Worm (Caenorhabditis elegans) whole organism, L3 larva: Measurements from ENCODE around the gene fbxa-165.
A peak's percentile ranks its signal among the peaks of the same experiment; 100 is the strongest.

Experiments used
- ama-1 ChIP-seq: fragments of 150-350 bp; optimal IDR thresholded peaks from 2 replicates; lab custom pipeline; 2018
- ceh-28 ChIP-seq: fragments of 150-350 bp; optimal IDR thresholded peaks from 2 replicates; lab custom pipeline; 2014; ENCODE audit warnings: missing biosample characterization, missing genetic modification reagents, missing genetic modification characterization
- ceh-82 ChIP-seq: fragments of 150-350 bp; optimal IDR thresholded peaks from 2 replicates; lab custom pipeline; 2014; ENCODE audit warnings: missing biosample characterization, missing genetic modification characterization
- daf-12 ChIP-seq: fragments of 150-350 bp; optimal IDR thresholded peaks from 2 replicates; lab custom pipeline; 2014; ENCODE audit warnings: missing biosample characterization, missing genetic modification reagents, missing genetic modification characterization
- elt-2 ChIP-seq: sonication (generic microtip); optimal IDR thresholded peaks from 2 replicates; lab custom pipeline; 2016; ENCODE audit warnings: missing genetic modification reagents, mild to moderate bottlenecking, missing genetic modification characterization, missing compliant biosample characterization
- elt-3 ChIP-seq, 3 experiments: fragments of 150-350 bp in 1 of 3; sonication (generic microtip) in 2 of 3; optimal IDR thresholded peaks; 2 replicates in 2 of 3; 4 replicates in 1 of 3; lab custom pipeline; 2014 to 2017; ENCODE audit warnings: missing biosample characterization in 3 of 3, missing genetic modification characterization in 3 of 3
- fkh-10 ChIP-seq: sonication (generic microtip); optimal IDR thresholded peaks from 2 replicates; lab custom pipeline; 2017; ENCODE audit warnings: missing biosample characterization, missing genetic modification reagents, missing genetic modification characterization
- fos-1 ChIP-seq: fragments of 150-350 bp; optimal IDR thresholded peaks from 2 replicates; lab custom pipeline; 2014; ENCODE audit warnings: missing biosample characterization, missing genetic modification characterization
- jun-1 ChIP-seq: fragments of 150-350 bp; optimal IDR thresholded peaks from 2 replicates; lab custom pipeline; 2014; ENCODE audit warnings: missing biosample characterization, missing genetic modification reagents, missing genetic modification characterization
- lin-15B ChIP-seq: fragments of 150-350 bp; optimal IDR thresholded peaks from 2 replicates; lab custom pipeline; 2014; ENCODE audit warnings: missing biosample characterization, missing genetic modification characterization
- lin-39 ChIP-seq: fragments of 150-350 bp; optimal IDR thresholded peaks from 2 replicates; lab custom pipeline; 2018; ENCODE audit warnings: missing biosample characterization, missing genetic modification reagents, missing genetic modification characterization
- lsy-12 ChIP-seq: sonication (generic microtip); optimal IDR thresholded peaks from 2 replicates; lab custom pipeline; 2016; ENCODE audit warnings: mild to moderate bottlenecking, missing genetic modification characterization, missing compliant biosample characterization
- mml-1 ChIP-seq: fragments of 150-350 bp; sonication (generic microtip); optimal IDR thresholded peaks from 3 replicates; lab custom pipeline; 2014; ENCODE audit warnings: missing biosample characterization, missing genetic modification characterization
- nfya-1 ChIP-seq: sonication (generic microtip); optimal IDR thresholded peaks from 2 replicates; lab custom pipeline; 2017; ENCODE audit warnings: missing genetic modification characterization, mild to moderate bottlenecking, missing compliant biosample characterization, antibody characterized with exemption, moderate library complexity; ENCODE audit not compliant: insufficient read depth
- nhr-11 ChIP-seq: fragments of 150-350 bp; optimal IDR thresholded peaks from 2 replicates; lab custom pipeline; 2014; ENCODE audit warnings: missing biosample characterization, missing genetic modification characterization
- nhr-12 ChIP-seq: fragments of 150-350 bp; optimal IDR thresholded peaks from 2 replicates; lab custom pipeline; 2014; ENCODE audit warnings: missing biosample characterization, missing genetic modification characterization
- nhr-23 ChIP-seq: fragments of 150-350 bp; optimal IDR thresholded peaks from 2 replicates; lab custom pipeline; 2014; ENCODE audit warnings: missing biosample characterization, missing genetic modification reagents, missing genetic modification characterization
- nhr-237 ChIP-seq: fragments of 150-350 bp; optimal IDR thresholded peaks from 2 replicates; lab custom pipeline; 2014; ENCODE audit warnings: missing biosample characterization, missing genetic modification characterization
- nhr-28 ChIP-seq: fragments of 150-350 bp; optimal IDR thresholded peaks from 2 replicates; lab custom pipeline; 2014; ENCODE audit warnings: missing biosample characterization, missing genetic modification characterization
- nhr-43 ChIP-seq: sonication (generic microtip); optimal IDR thresholded peaks from 2 replicates; lab custom pipeline; 2016; ENCODE audit warnings: mild to moderate bottlenecking, missing genetic modification characterization, missing compliant biosample characterization; ENCODE audit not compliant: poor library complexity, severe bottlenecking
- nhr-67 ChIP-seq: fragments of 150-350 bp; optimal IDR thresholded peaks from 2 replicates; lab custom pipeline; 2014; ENCODE audit warnings: missing biosample characterization, missing genetic modification characterization
- nhr-77 ChIP-seq: fragments of 150-350 bp; optimal IDR thresholded peaks from 2 replicates; lab custom pipeline; 2014; ENCODE audit warnings: missing biosample characterization, missing genetic modification characterization
- pqm-1 ChIP-seq: fragments of 150-350 bp; optimal IDR thresholded peaks from 2 replicates; lab custom pipeline; 2017; ENCODE audit warnings: missing biosample characterization, missing genetic modification characterization, inconsistent platforms
- sea-2 ChIP-seq: fragments of 150-350 bp; sonication (generic microtip); optimal IDR thresholded peaks from 4 replicates; lab custom pipeline; 2014; ENCODE audit warnings: missing biosample characterization, missing genetic modification reagents, missing genetic modification characterization
- skn-1 ChIP-seq: fragments of 150-350 bp; optimal IDR thresholded peaks from 2 replicates; lab custom pipeline; 2014; ENCODE audit warnings: missing biosample characterization, missing genetic modification characterization
- snpc-4 ChIP-seq: fragments of 150-350 bp; optimal IDR thresholded peaks from 2 replicates; lab custom pipeline; 2014; ENCODE audit warnings: missing biosample characterization, missing genetic modification characterization
- tbx-2 ChIP-seq: sonication (generic microtip); optimal IDR thresholded peaks from 2 replicates; lab custom pipeline; 2016; ENCODE audit warnings: mild to moderate bottlenecking, missing genetic modification characterization, missing compliant biosample characterization
- unc-62 ChIP-seq: fragments of 150-350 bp; sonication (generic microtip); optimal IDR thresholded peaks from 4 replicates; lab custom pipeline; 2014; ENCODE audit warnings: missing biosample characterization, missing genetic modification reagents, missing genetic modification characterization
- zag-1 ChIP-seq: fragments of 150-350 bp; optimal IDR thresholded peaks from 2 replicates; lab custom pipeline; 2014; ENCODE audit warnings: missing biosample characterization, missing genetic modification characterization
- ztf-11 ChIP-seq: fragments of 150-350 bp; optimal IDR thresholded peaks from 2 replicates; lab custom pipeline; 2014; ENCODE audit warnings: missing biosample characterization, missing genetic modification characterization
- ztf-4 ChIP-seq: fragments of 150-350 bp; optimal IDR thresholded peaks from 2 replicates; lab custom pipeline; 2014; ENCODE audit warnings: missing biosample characterization, missing genetic modification characterization

Gene fbxa-165

ce11 chrII:1589845-1590244 is 26.4 kb downstream of the fbxa-165 start, which contains the start of gene T07H3.7:
T07H3.7 (minus strand) TSS chrII:1589945.
- TF ChIP-seq ceh-28 (tag; lab: Kevin White, UChicago) (no peak), nhr-28 (tag; lab: Kevin White, UChicago) (no peak), fos-1 (tag; lab: Kevin White, UChicago) (no peak), unc-62 (GFP tag; lab: Kevin White, UChicago) (no peak), ztf-4 (tag; lab: Kevin White, UChicago) (no peak), nhr-12 (tag; lab: Kevin White, UChicago) (no peak), ama-1 (lab: Kevin White, UChicago) (no peak)

- TF ChIP-seq nfya-1, result no peak
These were observed 30.0 kb downstream of the fbxa-165 start, which contains the start of gene T07H3.8 for ce11 chrII:1586305-1586704. T07H3.8 (plus strand) TSS chrII:1586605.

- TF ChIP-seq pqm-1 (tag; lab: Kevin White, UChicago) (no peak), ama-1 (lab: Kevin White, UChicago) (no peak), sea-2 (GFP tag; lab: Kevin White, UChicago) (no peak), skn-1 (no peak), lin-15B (tag; lab: Kevin White, UChicago) (no peak), ceh-82 (tag; lab: Kevin White, UChicago) (no peak), nhr-11 (tag; lab: Kevin White, UChicago) (no peak)
These were observed 32.1 kb downstream of the fbxa-165 start, which contains the start of gene clec-21 for ce11 chrII:1584140-1584539. clec-21 (minus strand) TSS chrII:1584240.

- TF ChIP-seq ztf-4 (tag; lab: Kevin White, UChicago), result no peak
- TF ChIP-seq elt-2 (tag; lab: Kevin White, UChicago), result peak; percentile 56
These were observed 36.4 kb downstream of the fbxa-165 start, which contains the start of gene math-38 for ce11 chrII:1579886-1580285. math-38 (minus strand) TSS chrII:1579986.

ce11 chrII:1576772-1577171 is 39.5 kb downstream of the fbxa-165 start:
- TF ChIP-seq skn-1 (no peak), nhr-237 (tag; lab: Kevin White, UChicago) (no peak), nhr-77 (tag; lab: Kevin White, UChicago) (no peak), zag-1 (tag; lab: Kevin White, UChicago) (no peak), lsy-12 (tag; lab: Kevin White, UChicago) (no peak), nhr-23 (tag; lab: Kevin White, UChicago) (no peak), ceh-28 (tag; lab: Kevin White, UChicago) (no peak), sea-2 (GFP tag; lab: Kevin White, UChicago) (no peak), nhr-43 (tag; lab: Kevin White, UChicago) (no peak), fos-1 (tag; lab: Kevin White, UChicago) (no peak), elt-3 (tag; optimal IDR thresholded peaks at IDR 0.05; lab: Kevin White, UChicago) (no peak), pqm-1 (tag; lab: Kevin White, UChicago) (peak; percentile 68), snpc-4 (tag; lab: Kevin White, UChicago) (no peak), daf-12 (no peak), unc-62 (GFP tag; lab: Kevin White, UChicago) (no peak), jun-1 (tag; lab: Kevin White, UChicago) (peak; percentile 21), fkh-10 (GFP tag; lab: Kevin White, UChicago) (no peak), ztf-4 (tag; lab: Kevin White, UChicago) (no peak), nhr-12 (tag; lab: Kevin White, UChicago) (no peak), mml-1 (tag; lab: Kevin White, UChicago) (no peak), elt-2 (tag; lab: Kevin White, UChicago) (peak; percentile 82), lin-39 (no peak), ztf-11 (tag; lab: Kevin White, UChicago) (no peak)
- TF ChIP-seq, all 47 proteins: peak for 3

- TF ChIP-seq tbx-2 (tag; lab: Kevin White, UChicago) (no peak), nhr-67 (tag; lab: Kevin White, UChicago) (no peak), lin-15B (tag; lab: Kevin White, UChicago) (no peak), nhr-12 (tag; lab: Kevin White, UChicago) (no peak), nfya-1 (no peak), snpc-4 (tag; lab: Kevin White, UChicago) (no peak), fkh-10 (GFP tag; lab: Kevin White, UChicago) (no peak), nhr-77 (tag; lab: Kevin White, UChicago) (no peak), unc-62 (GFP tag; lab: Kevin White, UChicago) (no peak), ztf-11 (tag; lab: Kevin White, UChicago) (no peak)
These were observed 40.3 kb downstream of the fbxa-165 start, which contains the start of gene K05F6.10 for ce11 chrII:1576030-1576429. K05F6.10 (minus strand) TSS chrII:1576130.
